Worm (Caenorhabditis elegans) whole organism, L4 larva: ENCODE results near the gene clec-207.

Source experiments
- Y75B8A.6 ChIP-seq: fragments of 200-800 bp; sonication (Bioruptor generic); IDR thresholded peaks from 2 replicates; pipeline ENCODE4 v1.3.6; 2022; ENCODE audit warnings: missing genetic modification reagents, missing genetic modification characterization, missing compliant biosample characterization
- aly-2 ChIP-seq: sonication (generic microtip); optimal IDR thresholded peaks from 2 replicates; lab custom pipeline; 2018; ENCODE audit warnings: missing biosample characterization, missing genetic modification characterization
- dve-1 ChIP-seq: sonication (generic microtip); optimal IDR thresholded peaks from 2 replicates; lab custom pipeline; 2017; ENCODE audit warnings: antibody characterized with exemption, mild to moderate bottlenecking, missing genetic modification characterization, missing compliant biosample characterization; ENCODE audit not compliant: insufficient read depth
- lsy-2 ChIP-seq, 2 experiments: fragments of 150-350 bp in 1 of 2; sonication (generic microtip) in 1 of 2; optimal IDR thresholded peaks; 2 replicates each; lab custom pipeline; 2014 to 2017; ENCODE audit warnings: missing biosample characterization in 2 of 2, missing genetic modification characterization in 2 of 2
- nhr-25 ChIP-seq: sonication (generic microtip); optimal IDR thresholded peaks from 2 replicates; lab custom pipeline; 2017; ENCODE audit warnings: missing genetic modification characterization, mild to moderate bottlenecking, missing compliant biosample characterization, antibody characterized with exemption, moderate library complexity, borderline replicate concordance; ENCODE audit not compliant: insufficient read depth
- snpc-4 ChIP-seq: fragments of 150-350 bp; optimal IDR thresholded peaks from 2 replicates; lab custom pipeline; 2014; ENCODE audit warnings: missing biosample characterization, missing genetic modification characterization
- spr-1 ChIP-seq: sonication (generic microtip); optimal IDR thresholded peaks from 2 replicates; lab custom pipeline; 2016; ENCODE audit warnings: mild to moderate bottlenecking, missing genetic modification characterization, missing compliant biosample characterization
- zag-1 ChIP-seq: fragments of 150-350 bp; optimal IDR thresholded peaks from 2 replicates; lab custom pipeline; 2014; ENCODE audit warnings: missing biosample characterization, missing genetic modification characterization

- TF ChIP-seq nhr-25 (tag; lab: Kevin White, UChicago) = no peak
- TF ChIP-seq Y75B8A.6 (GFP tag; lab: Robert Waterston, UW) = no peak
- no peak for TF ChIP-seq snpc-4 (tag; lab: Kevin White, UChicago)
- TF ChIP-seq zag-1 (tag; lab: Kevin White, UChicago) = no peak
- TF ChIP-seq spr-1 (tag; lab: Kevin White, UChicago) = no peak
- no peak for TF ChIP-seq lsy-2 (tag; optimal IDR thresholded peaks at IDR 0.05; lab: Kevin White, UChicago)
- TF ChIP-seq aly-2 (tag; lab: Kevin White, UChicago) = no peak
- TF ChIP-seq dve-1 (tag; lab: Kevin White, UChicago) = no peak
Observed at ce11 chrV:2095204-2095603, 668 bp upstream of the clec-207 start, which contains the start of gene F36F12.2.
